Worm (Caenorhabditis elegans) whole organism, L4 larva: ENCODE results near the gene T21B6.3.

Experiments
- F26F4.8 ChIP-seq: fragments of 200-800 bp; sonication (Bioruptor generic); conservative IDR thresholded peaks from 2 replicates; pipeline ENCODE4 v1.3.6; 2022; ENCODE audit warnings: missing genetic modification characterization, missing compliant biosample characterization
- F49E8.2 ChIP-seq: sonication (generic microtip); optimal IDR thresholded peaks from 2 replicates; lab custom pipeline; 2016; ENCODE audit warnings: missing compliant biosample characterization, mild to moderate bottlenecking, missing genetic modification characterization, borderline replicate concordance
- R02D3.7 ChIP-seq: fragments of 150-350 bp; sonication (generic microtip); optimal IDR thresholded peaks from 3 replicates; lab custom pipeline; 2014; ENCODE audit warnings: missing biosample characterization, missing genetic modification characterization
- T20F7.1 ChIP-seq: fragments of 200-800 bp; sonication (Bioruptor generic); optimal IDR thresholded peaks from 2 replicates; lab custom pipeline; 2018; ENCODE audit warnings: mild to moderate bottlenecking, missing genetic modification characterization, missing compliant biosample characterization
- Y105C5A.15 ChIP-seq: fragments of 200-800 bp; sonication (Bioruptor generic); IDR thresholded peaks from 2 replicates; pipeline ENCODE4 v1.3.6; 2022; ENCODE audit warnings: missing genetic modification characterization, missing compliant biosample characterization
- Y5F2A.4 ChIP-seq: fragments of 200-800 bp; sonication (Bioruptor generic); optimal IDR thresholded peaks from 2 replicates; lab custom pipeline; 2018; ENCODE audit warnings: mild to moderate bottlenecking, missing genetic modification characterization, missing compliant biosample characterization
- ZK337.2 ChIP-seq: fragments of 200-800 bp; sonication (Bioruptor generic); IDR thresholded peaks from 2 replicates; pipeline ENCODE4 v1.3.6; 2022; ENCODE audit warnings: missing genetic modification reagents, missing genetic modification characterization, missing compliant biosample characterization
- aha-1 ChIP-seq: fragments of 150-350 bp; peaks from one replicate; lab custom pipeline; 2014; ENCODE audit warnings: missing biosample characterization, missing genetic modification characterization
- aly-2 ChIP-seq: sonication (generic microtip); optimal IDR thresholded peaks from 2 replicates; lab custom pipeline; 2018; ENCODE audit warnings: missing biosample characterization, missing genetic modification characterization
- ama-1 ChIP-seq: fragments of 150-350 bp; optimal IDR thresholded peaks from 2 replicates; lab custom pipeline; 2014; ENCODE audit warnings: inconsistent platforms, mixed read lengths
- attf-4 ChIP-seq: sonication (generic microtip); optimal IDR thresholded peaks from 3 replicates; lab custom pipeline; 2017; ENCODE audit warnings: missing biosample characterization, missing genetic modification characterization
- ceh-32 ChIP-seq: sonication (generic microtip); optimal IDR thresholded peaks from 2 replicates; lab custom pipeline; 2016; ENCODE audit warnings: mild to moderate bottlenecking, missing genetic modification characterization, missing compliant biosample characterization; ENCODE audit not compliant: poor library complexity
- ceh-44 ChIP-seq: fragments of 200-800 bp; sonication (Bioruptor generic); IDR thresholded peaks from 2 replicates; pipeline ENCODE4 v1.3.6; 2022; ENCODE audit warnings: missing genetic modification reagents, missing genetic modification characterization, missing compliant biosample characterization
- daf-16 ChIP-seq, 3 experiments: sonication (generic microtip); optimal IDR thresholded peaks; 2 replicates each; lab custom pipeline; 2016 to 2017; ENCODE audit warnings: missing genetic modification characterization in 3 of 3, missing genetic modification reagents in 3 of 3, mild to moderate bottlenecking in 2 of 3, missing compliant biosample characterization in 2 of 3, missing biosample characterization in 1 of 3, moderate library complexity in 1 of 3
- daf-19 ChIP-seq: fragments of 200-800 bp; sonication (Bioruptor generic); conservative IDR thresholded peaks from 2 replicates; pipeline ENCODE4 v1.3.6; 2022; ENCODE audit warnings: missing genetic modification characterization, missing compliant biosample characterization
- dmd-8 ChIP-seq: fragments of 200-800 bp; sonication (Bioruptor generic); IDR thresholded peaks from 2 replicates; pipeline ENCODE4 v1.3.6; 2022; ENCODE audit warnings: missing genetic modification characterization, missing compliant biosample characterization
- dmd-9 ChIP-seq: fragments of 200-800 bp; sonication (Bioruptor generic); IDR thresholded peaks from 2 replicates; pipeline ENCODE4 v1.3.6; 2022; ENCODE audit warnings: missing genetic modification reagents, missing genetic modification characterization, missing compliant biosample characterization
- dpl-1 ChIP-seq: fragments of 150-350 bp; optimal IDR thresholded peaks from 2 replicates; lab custom pipeline; 2014; ENCODE audit warnings: missing biosample characterization, missing genetic modification reagents, missing genetic modification characterization
- duxl-1 ChIP-seq: sonication (generic microtip); optimal IDR thresholded peaks from 2 replicates; lab custom pipeline; 2016; ENCODE audit warnings: mild to moderate bottlenecking, missing genetic modification characterization, moderate library complexity, missing compliant biosample characterization; ENCODE audit not compliant: poor library complexity
- dve-1 ChIP-seq: sonication (generic microtip); optimal IDR thresholded peaks from 2 replicates; lab custom pipeline; 2017; ENCODE audit warnings: antibody characterized with exemption, mild to moderate bottlenecking, missing genetic modification characterization, missing compliant biosample characterization; ENCODE audit not compliant: insufficient read depth
- egl-43 ChIP-seq: fragments of 200-800 bp; sonication (Bioruptor generic); IDR thresholded peaks from 2 replicates; pipeline ENCODE4 v1.3.6; 2022; ENCODE audit warnings: missing genetic modification reagents, missing genetic modification characterization, missing compliant biosample characterization
- hif-1 ChIP-seq, 2 experiments: sonication (generic microtip); optimal IDR thresholded peaks; 2 replicates each; lab custom pipeline; 2016 to 2017; ENCODE audit warnings: missing compliant biosample characterization in 2 of 2, missing genetic modification characterization in 2 of 2, missing genetic modification reagents in 2 of 2, missing genotype in 2 of 2, mild to moderate bottlenecking in 1 of 2
- hmg-1.1 ChIP-seq: fragments of 200-800 bp; sonication (Bioruptor generic); IDR thresholded peaks from 2 replicates; pipeline ENCODE4 v1.3.6; 2022; ENCODE audit warnings: missing genetic modification reagents, missing genetic modification characterization, missing compliant biosample characterization
- lin-1 ChIP-seq: fragments of 200-800 bp; sonication (Bioruptor generic); IDR thresholded peaks from 2 replicates; pipeline ENCODE4 v1.3.6; 2022; ENCODE audit warnings: missing genetic modification reagents, missing genetic modification characterization, missing compliant biosample characterization
- lin-15B ChIP-seq: fragments of 150-350 bp; sonication (generic microtip); optimal IDR thresholded peaks from 3 replicates; lab custom pipeline; 2014; ENCODE audit warnings: missing biosample characterization, missing genetic modification characterization
- lin-29 ChIP-seq: fragments of 200-800 bp; sonication (Bioruptor generic); IDR thresholded peaks from 2 replicates; pipeline ENCODE4 v1.3.6; 2022; ENCODE audit warnings: missing genetic modification reagents, missing genetic modification characterization, missing compliant biosample characterization
- lin-39 ChIP-seq: fragments of 150-350 bp; optimal IDR thresholded peaks from 2 replicates; lab custom pipeline; 2014; ENCODE audit warnings: missing biosample characterization, missing genetic modification reagents, missing genetic modification characterization
- mdl-1 ChIP-seq, 2 experiments: fragments of 150-350 bp in 1 of 2; sonication (generic microtip) in 1 of 2; optimal IDR thresholded peaks; 2 replicates each; lab custom pipeline; 2014 to 2017; ENCODE audit warnings: missing biosample characterization in 2 of 2, missing genetic modification characterization in 2 of 2
- mdt-29 ChIP-seq: fragments of 200-800 bp; sonication (Bioruptor generic); IDR thresholded peaks from 2 replicates; pipeline ENCODE4 v1.3.6; 2022; ENCODE audit warnings: missing genetic modification reagents, missing genetic modification characterization, missing compliant biosample characterization
- mes-2 ChIP-seq: sonication (generic microtip); optimal IDR thresholded peaks from 2 replicates; lab custom pipeline; 2016; ENCODE audit warnings: missing genotype, mild to moderate bottlenecking, missing genetic modification characterization, missing compliant biosample characterization; ENCODE audit not compliant: poor library complexity, severe bottlenecking
- mxl-3 ChIP-seq: fragments of 200-800 bp; sonication (Bioruptor generic); optimal IDR thresholded peaks from 2 replicates; lab custom pipeline; 2018; ENCODE audit warnings: mild to moderate bottlenecking, missing genetic modification characterization, missing compliant biosample characterization
- nhr-102 ChIP-seq: sonication (generic microtip); optimal IDR thresholded peaks from 2 replicates; lab custom pipeline; 2016; ENCODE audit warnings: mild to moderate bottlenecking, missing genetic modification characterization, moderate library complexity, missing compliant biosample characterization
- nhr-11 ChIP-seq: fragments of 150-350 bp; optimal IDR thresholded peaks from 2 replicates; lab custom pipeline; 2014; ENCODE audit warnings: missing biosample characterization, missing genetic modification characterization
- nhr-25 ChIP-seq: sonication (generic microtip); optimal IDR thresholded peaks from 2 replicates; lab custom pipeline; 2017; ENCODE audit warnings: missing genetic modification characterization, mild to moderate bottlenecking, missing compliant biosample characterization, antibody characterized with exemption, moderate library complexity, borderline replicate concordance; ENCODE audit not compliant: insufficient read depth
- nhr-41 ChIP-seq: fragments of 200-800 bp; sonication (Bioruptor generic); IDR thresholded peaks from 2 replicates; pipeline ENCODE4 v1.3.6; 2022; ENCODE audit warnings: missing genetic modification reagents, missing genetic modification characterization, missing compliant biosample characterization
- nhr-6 ChIP-seq: fragments of 150-350 bp; optimal IDR thresholded peaks from 2 replicates; lab custom pipeline; 2014; ENCODE audit warnings: missing biosample characterization, missing genetic modification characterization
- pha-4 ChIP-seq, 2 experiments: fragments of 150-350 bp in 1 of 2; fragments of 200-800 bp in 1 of 2; sonication (Bioruptor generic) in 1 of 2; IDR thresholded peaks in 1 of 2; optimal IDR thresholded peaks in 1 of 2; 2 replicates each; pipeline versions ENCODE4 v1.3.6 to Lab custom; 2014 to 2022; ENCODE audit warnings: missing genetic modification characterization in 2 of 2, missing genetic modification reagents in 2 of 2, missing biosample characterization in 1 of 2, missing compliant biosample characterization in 1 of 2
- pqm-1 ChIP-seq: sonication (generic microtip); optimal IDR thresholded peaks from 2 replicates; lab custom pipeline; 2017; ENCODE audit warnings: missing biosample characterization, missing genetic modification characterization
- saeg-2 ChIP-seq: fragments of 200-800 bp; sonication (Bioruptor generic); IDR thresholded peaks from 2 replicates; pipeline ENCODE4 v1.3.6; 2022; ENCODE audit warnings: missing genetic modification reagents, missing genetic modification characterization, missing compliant biosample characterization
- set-16 ChIP-seq: fragments of 200-800 bp; sonication (Bioruptor generic); IDR thresholded peaks from 2 replicates; pipeline ENCODE4 v1.3.6; 2022; ENCODE audit warnings: missing genetic modification reagents, missing genetic modification characterization, missing compliant biosample characterization
- skn-1 ChIP-seq: fragments of 150-350 bp; optimal IDR thresholded peaks from 2 replicates; lab custom pipeline; 2014; ENCODE audit warnings: missing biosample characterization, missing genetic modification characterization
- snpc-4 ChIP-seq: fragments of 150-350 bp; optimal IDR thresholded peaks from 2 replicates; lab custom pipeline; 2014; ENCODE audit warnings: missing biosample characterization, missing genetic modification characterization
- spr-3 ChIP-seq: fragments of 200-800 bp; sonication (Bioruptor generic); optimal IDR thresholded peaks from 2 replicates; lab custom pipeline; 2018; ENCODE audit warnings: mild to moderate bottlenecking, missing genetic modification characterization, missing compliant biosample characterization
- tra-1 ChIP-seq: fragments of 200-800 bp; sonication (Bioruptor generic); IDR thresholded peaks from 2 replicates; pipeline ENCODE4 v1.3.6; 2022; ENCODE audit warnings: missing genetic modification reagents, missing genetic modification characterization, missing compliant biosample characterization
- unc-62 ChIP-seq, 3 experiments: fragments of 150-350 bp in 1 of 3; sonication (generic microtip); optimal IDR thresholded peaks in 2 of 3; peaks in 1 of 3; 1 replicate in 1 of 3; 2 replicates in 2 of 3; lab custom pipeline; 2014 to 2017; ENCODE audit warnings: missing biosample characterization in 3 of 3, missing genetic modification characterization in 3 of 3, missing genetic modification reagents in 3 of 3, missing genotype in 1 of 3
- zfp-3 ChIP-seq: fragments of 200-800 bp; sonication (Bioruptor generic); conservative IDR thresholded peaks from 2 replicates; pipeline ENCODE4 v1.3.6; 2022; ENCODE audit warnings: missing genetic modification reagents, missing genetic modification characterization, missing compliant biosample characterization
- zip-11 ChIP-seq: fragments of 200-800 bp; sonication (Bioruptor generic); IDR thresholded peaks from 2 replicates; pipeline ENCODE4 v1.3.6; 2022; ENCODE audit warnings: missing genetic modification characterization, missing compliant biosample characterization

T21B6.3 gene

ce11 chrX:10963453-10964046 is 14.8 kb upstream of the T21B6.3 start, which contains the start of gene nas-10 (continued):
- TF ChIP-seq T20F7.1 (peak; percentile 29), skn-1 (tag; lab: Kevin White, UChicago) (no peak), egl-43 (GFP tag; lab: Robert Waterston, UW) (no peak), Y5F2A.4 (peak; percentile 63), lin-1 (peak; percentile 94), zip-11 (GFP tag; lab: Robert Waterston, UW) (0 out of 2 replicates have a peak, but pooled peaks have one; percentile 48), dmd-8 (GFP tag; lab: Robert Waterston, UW) (peak; percentile 82), nhr-6 (no peak), pha-4 (GFP tag; IDR thresholded peaks at IDR 0.05; lab: Robert Waterston, UW) (no peak; the same call in 1 of the 2 replicates), pha-4 (tag; optimal IDR thresholded peaks at IDR 0.05; lab: Kevin White, UChicago) (no peak), snpc-4 (tag; lab: Kevin White, UChicago) (no peak), pqm-1 (tag; lab: Kevin White, UChicago) (no peak), lin-15B (tag; lab: Kevin White, UChicago) (no peak), R02D3.7 (tag; lab: Kevin White, UChicago) (no peak), aly-2 (tag; lab: Kevin White, UChicago) (no peak), dpl-1 (peak; percentile 5), zfp-3 (peak; percentile 63; the same call in 1 of the 2 replicates), ama-1 (no peak), mes-2 (peak; percentile 79), saeg-2 (GFP tag; lab: Robert Waterston, UW) (no peak), F26F4.8 (GFP tag; lab: Robert Waterston, UW) (peak; percentile 82), duxl-1 (tag; lab: Kevin White, UChicago) (peak; percentile 74), daf-16 (GFP tag; optimal IDR thresholded peaks at IDR 0.05; lab: Kevin White, UChicago) (peak in 1 of 2 experiments; percentile 72), daf-16 (tag; optimal IDR thresholded peaks at IDR 0.05; lab: Kevin White, UChicago) (peak; percentile 83), Y105C5A.15 (GFP tag; lab: Robert Waterston, UW) (peak; percentile 74; the same call in 1 of the 2 replicates), F49E8.2 (tag; lab: Kevin White, UChicago) (peak; percentile 20), tra-1 (peak; percentile 90), attf-4 (tag; lab: Kevin White, UChicago) (no peak), nhr-41 (GFP tag; lab: Robert Waterston, UW) (0 out of 2 replicates have a peak, but pooled peaks have one; percentile 50), lin-29 (0 out of 2 replicates have a peak, but pooled peaks have one; percentile 47), nhr-11 (tag; lab: Kevin White, UChicago) (no peak), daf-19 (GFP tag; lab: Robert Waterston, UW) (peak; percentile 85), aha-1 (tag; lab: Kevin White, UChicago) (peak; percentile 94), hmg-1.1 (GFP tag; lab: Robert Waterston, UW) (peak; percentile 96), nhr-25 (peak; percentile 26), mdt-29 (GFP tag; lab: Robert Waterston, UW) (no peak), ceh-32 (tag; lab: Kevin White, UChicago) (no peak), mxl-3 (GFP tag; lab: Kevin White, UChicago) (peak; percentile 62), ceh-44 (peak; percentile 73; the same call in 1 of the 2 replicates), ZK337.2 (GFP tag; lab: Robert Waterston, UW) (peak; percentile 68), nhr-102 (tag; lab: Kevin White, UChicago) (no peak), dve-1 (no peak), mdl-1 (tag; optimal IDR thresholded peaks at IDR 0.05; lab: Kevin White, UChicago) (peak in 1 of 2 experiments; percentile 57), unc-62 (GFP tag; optimal IDR thresholded peaks at IDR 0.05 in 1 of 2; lab: Kevin White, UChicago) (peak in 1 of 2 experiments; percentile 21), unc-62 (tag; optimal IDR thresholded peaks at IDR 0.05; lab: Kevin White, UChicago) (no peak), spr-3 (GFP tag; lab: Kevin White, UChicago) (peak; percentile 75), lin-39 (tag; lab: Kevin White, UChicago) (no peak), hif-1 (tag; optimal IDR thresholded peaks at IDR 0.05; lab: Kevin White, UChicago) (peak; percentile 5 to 60), dmd-9 (GFP tag; lab: Robert Waterston, UW) (peak; percentile 61; the same call in 1 of the 2 replicates), set-16 (GFP tag; lab: Robert Waterston, UW) (no peak)
